Fruit fly (Drosophila melanogaster) whole organism, embryonic: ENCODE results near the gene CG32354.
A peak's percentile ranks its signal among the peaks of the same experiment; 100 is the strongest.

Experiments
- ATbp ChIP-seq: fragments of 200-800 bp; sonication (Bioruptor generic); optimal IDR thresholded peaks from 2 replicates; lab custom pipeline; 2017; ENCODE audit warnings: missing biosample characterization, mild to moderate bottlenecking, missing genetic modification characterization, missing genetic modification reagents
- Aef1 ChIP-seq: fragments of 200-800 bp; sonication (Bioruptor generic); IDR thresholded peaks from 3 replicates; pipeline ENCODE4 v1.3.6; 2022; ENCODE audit warnings: missing biosample characterization, missing genetic modification characterization
- Antp ChIP-seq: fragments of 200-800 bp; sonication (Bioruptor generic); optimal IDR thresholded peaks from 3 replicates; lab custom pipeline; 2016; ENCODE audit warnings: missing biosample characterization, missing genetic modification characterization
- Asciz ChIP-seq: fragments of 200-800 bp; sonication (Bioruptor generic); optimal IDR thresholded peaks from 2 replicates; lab custom pipeline; 2017; ENCODE audit warnings: missing biosample characterization, mild to moderate bottlenecking, missing genetic modification characterization, missing genetic modification reagents
- Bgb ChIP-seq: fragments of 200-800 bp; sonication (Bioruptor generic); IDR thresholded peaks from 2 replicates; pipeline ENCODE4 v1.3.6; 2022; ENCODE audit warnings: missing biosample characterization, missing genetic modification characterization; ENCODE audit not compliant: partially characterized antibody
- CG10209 ChIP-seq: fragments of 200-800 bp; sonication (Bioruptor generic); optimal IDR thresholded peaks from 3 replicates; lab custom pipeline; 2017; ENCODE audit warnings: missing biosample characterization, mild to moderate bottlenecking, missing genetic modification characterization, missing genetic modification reagents
- CG13123 ChIP-seq: fragments of 200-800 bp; sonication (Bioruptor generic); optimal IDR thresholded peaks from 2 replicates; lab custom pipeline; 2016; ENCODE audit warnings: missing biosample characterization, missing genetic modification characterization
- CG14860 ChIP-seq: fragments of 200-800 bp; sonication (Bioruptor generic); IDR thresholded peaks from 3 replicates; pipeline ENCODE4 v1.3.6; 2022; ENCODE audit warnings: missing biosample characterization, missing genetic modification characterization; ENCODE audit not compliant: partially characterized antibody
- CG16815 ChIP-seq: fragments of 200-800 bp; sonication (Bioruptor generic); optimal IDR thresholded peaks from 3 replicates; lab custom pipeline; 2017; ENCODE audit warnings: missing biosample characterization, mild to moderate bottlenecking, missing genetic modification characterization
- CG1832 ChIP-seq: fragments of 200-800 bp; sonication (Bioruptor generic); optimal IDR thresholded peaks from 2 replicates; lab custom pipeline; 2017; ENCODE audit warnings: missing biosample characterization, mild to moderate bottlenecking, missing genetic modification characterization, inconsistent platforms
- CG2712 ChIP-seq: fragments of 200-800 bp; optimal IDR thresholded peaks from 3 replicates; lab custom pipeline; 2019; ENCODE audit warnings: missing biosample characterization, mild to moderate bottlenecking, missing genetic modification characterization, moderate library complexity
- CG31388 ChIP-seq: fragments of 200-800 bp; sonication (Bioruptor generic); optimal IDR thresholded peaks from 2 replicates; lab custom pipeline; 2016; ENCODE audit warnings: missing biosample characterization, missing genetic modification characterization
- CG31441 ChIP-seq: fragments of 200-800 bp; sonication (Bioruptor generic); IDR thresholded peaks from 2 replicates; pipeline ENCODE4 v1.3.6; 2022; ENCODE audit warnings: missing biosample characterization, missing genetic modification characterization
- CG32772 ChIP-seq: fragments of 200-800 bp; sonication (Bioruptor generic); IDR thresholded peaks from 2 replicates; pipeline ENCODE4 v1.3.6; 2022; ENCODE audit warnings: missing biosample characterization, missing genetic modification characterization
- CG3281 ChIP-seq: fragments of 200-800 bp; sonication (Bioruptor generic); optimal IDR thresholded peaks from 3 replicates; lab custom pipeline; 2017; ENCODE audit warnings: missing biosample characterization, mild to moderate bottlenecking, missing genetic modification characterization
- CG33213 ChIP-seq: fragments of 200-800 bp; sonication (Bioruptor generic); optimal IDR thresholded peaks from 3 replicates; lab custom pipeline; 2016; ENCODE audit warnings: missing biosample characterization, missing genetic modification characterization
- CG3726 ChIP-seq: fragments of 200-800 bp; sonication (Bioruptor generic); IDR thresholded peaks from 3 replicates; pipeline ENCODE4, ENCODE4 v1.3.6; 2022; ENCODE audit warnings: missing biosample characterization, missing genetic modification characterization
- CG4730 ChIP-seq: fragments of 200-800 bp; sonication (Bioruptor generic); IDR thresholded peaks from 2 replicates; pipeline ENCODE4 v1.3.6; 2022; ENCODE audit warnings: missing biosample characterization, missing genetic modification characterization
- CG5245 ChIP-seq: fragments of 200-800 bp; sonication (Bioruptor generic); optimal IDR thresholded peaks from 3 replicates; lab custom pipeline; 2016; ENCODE audit warnings: missing biosample characterization, missing genetic modification characterization
- CG8359 ChIP-seq: fragments of 200-800 bp; sonication (Bioruptor generic); optimal IDR thresholded peaks from 2 replicates; lab custom pipeline; 2017; ENCODE audit warnings: missing biosample characterization, mild to moderate bottlenecking, missing genetic modification characterization, borderline replicate concordance
- Drgx ChIP-seq: fragments of 200-800 bp; sonication (Bioruptor generic); IDR thresholded peaks from 2 replicates; pipeline ENCODE4 v1.3.6; 2022; ENCODE audit warnings: missing biosample characterization, missing genetic modification characterization
- HLH54F ChIP-seq: fragments of 200-800 bp; sonication (Bioruptor generic); optimal IDR thresholded peaks from 3 replicates; lab custom pipeline; 2016; ENCODE audit warnings: missing biosample characterization, missing genetic modification characterization
- Hr39 ChIP-seq: fragments of >200 bp; optimal IDR thresholded peaks from 2 replicates; lab custom pipeline; 2017
- Lhr ChIP-seq: fragments of 200-800 bp; sonication (Bioruptor generic); optimal IDR thresholded peaks from 3 replicates; lab custom pipeline; 2017; ENCODE audit warnings: mild to moderate bottlenecking, missing biosample characterization, missing genetic modification reagents, missing genetic modification characterization
- Lim3 ChIP-seq: fragments of 200-800 bp; sonication (Bioruptor generic); IDR thresholded peaks from 2 replicates; pipeline ENCODE4 v1.3.6; 2022; ENCODE audit warnings: missing biosample characterization, missing genetic modification characterization
- Side ChIP-seq: fragments of 200-800 bp; sonication (Bioruptor generic); optimal IDR thresholded peaks from 2 replicates; lab custom pipeline; 2016; ENCODE audit warnings: missing biosample characterization, missing genetic modification characterization
- amos ChIP-seq: fragments of 200-800 bp; sonication (Bioruptor generic); IDR thresholded peaks from 2 replicates; pipeline ENCODE4 v1.3.6; 2022; ENCODE audit warnings: missing biosample characterization, missing genetic modification characterization; ENCODE audit not compliant: partially characterized antibody
- aop ChIP-seq: fragments of 200-800 bp; sonication (Bioruptor generic); IDR thresholded peaks from 2 replicates; pipeline ENCODE4 v1.3.6; 2022; ENCODE audit warnings: missing biosample characterization, missing genetic modification characterization
- bbx ChIP-seq: fragments of 200-800 bp; sonication (Bioruptor generic); IDR thresholded peaks from 2 replicates; pipeline ENCODE4 v1.3.6; 2022; ENCODE audit warnings: missing biosample characterization, missing genetic modification characterization; ENCODE audit not compliant: partially characterized antibody
- dmrt11E ChIP-seq: fragments of 200-800 bp; sonication (Bioruptor generic); optimal IDR thresholded peaks from 3 replicates; lab custom pipeline; 2018; ENCODE audit warnings: missing biosample characterization, mild to moderate bottlenecking, missing genetic modification characterization, moderate library complexity
- en ChIP-seq: fragments of 200-800 bp; sonication (Bioruptor generic); optimal IDR thresholded peaks from 2 replicates; lab custom pipeline; 2016; ENCODE audit warnings: missing biosample characterization, missing genetic modification characterization
- fd102C ChIP-seq: fragments of 200-800 bp; sonication (Bioruptor generic); optimal IDR thresholded peaks from 2 replicates; lab custom pipeline; 2018; ENCODE audit warnings: missing biosample characterization, mild to moderate bottlenecking, missing genetic modification characterization, moderate library complexity
- gt ChIP-seq: fragments of 200-800 bp; sonication (Bioruptor generic); IDR thresholded peaks from 2 replicates; pipeline ENCODE4 v1.3.6; 2022; ENCODE audit warnings: missing biosample characterization, missing genetic modification characterization
- her ChIP-seq: fragments of 200-800 bp; sonication (Bioruptor generic); optimal IDR thresholded peaks from 2 replicates; lab custom pipeline; 2016; ENCODE audit warnings: missing biosample characterization, missing genetic modification characterization
- jigr1 ChIP-seq: fragments of 200-800 bp; sonication (Bioruptor generic); IDR thresholded peaks from 3 replicates; pipeline ENCODE4 v1.3.6; 2022; ENCODE audit warnings: missing biosample characterization, missing genetic modification characterization
- lola ChIP-seq, 3 experiments: fragments of >200 bp in 2 of 3; fragments of 200-800 bp in 1 of 3; sonication (Bioruptor generic) in 1 of 3; optimal IDR thresholded peaks; 2 replicates each; lab custom pipeline; 2017 to 2019; ENCODE audit warnings: missing biosample characterization in 3 of 3, missing genetic modification characterization in 3 of 3, mild to moderate bottlenecking in 1 of 3, moderate library complexity in 1 of 3
- pfk ChIP-seq: fragments of 200-800 bp; sonication (Bioruptor generic); optimal IDR thresholded peaks from 2 replicates; lab custom pipeline; 2018; ENCODE audit warnings: missing biosample characterization, mild to moderate bottlenecking, missing genetic modification characterization, moderate library complexity
- pnt ChIP-seq: fragments of 200-800 bp; sonication (Bioruptor generic); optimal IDR thresholded peaks from 3 replicates; lab custom pipeline; 2016; ENCODE audit warnings: missing biosample characterization, missing genetic modification characterization
- ro ChIP-seq: fragments of 200-800 bp; sonication (Bioruptor generic); IDR thresholded peaks from 2 replicates; pipeline ENCODE4 v1.3.6; 2022; ENCODE audit warnings: missing biosample characterization, missing genetic modification characterization
- run ChIP-seq: fragments of 200-800 bp; sonication (Bioruptor generic); optimal IDR thresholded peaks from 3 replicates; lab custom pipeline; 2018; ENCODE audit warnings: missing biosample characterization, mild to moderate bottlenecking, missing genetic modification characterization
- seq ChIP-seq: fragments of 200-800 bp; sonication (Bioruptor generic); IDR thresholded peaks from 2 replicates; pipeline ENCODE4 v1.3.6; 2022; ENCODE audit warnings: missing biosample characterization, missing genetic modification characterization
- trem ChIP-seq: fragments of 200-800 bp; optimal IDR thresholded peaks from 3 replicates; lab custom pipeline; 2019; ENCODE audit warnings: missing biosample characterization, mild to moderate bottlenecking, missing genetic modification characterization, moderate library complexity
- trh ChIP-seq: fragments of 200-800 bp; sonication (Bioruptor generic); optimal IDR thresholded peaks from 2 replicates; lab custom pipeline; 2016; ENCODE audit warnings: missing biosample characterization, missing genetic modification characterization
- tx ChIP-seq: fragments of 200-800 bp; sonication (Bioruptor generic); optimal IDR thresholded peaks from 2 replicates; lab custom pipeline; 2016; ENCODE audit warnings: missing biosample characterization, missing genetic modification characterization
- unc-4 ChIP-seq: fragments of 200-800 bp; sonication (Bioruptor generic); IDR thresholded peaks from 2 replicates; pipeline ENCODE4 v1.3.6; 2022; ENCODE audit warnings: missing biosample characterization, missing genetic modification characterization; ENCODE audit not compliant: partially characterized antibody
- unpg ChIP-seq: fragments of 200-800 bp; sonication (Bioruptor generic); optimal IDR thresholded peaks from 3 replicates; lab custom pipeline; 2018; ENCODE audit warnings: missing biosample characterization, mild to moderate bottlenecking, missing genetic modification characterization, moderate library complexity
- zfh1 ChIP-seq: fragments of 200-800 bp; sonication (Bioruptor generic); IDR thresholded peaks from 3 replicates; pipeline ENCODE4 v1.3.6; 2022; ENCODE audit warnings: missing biosample characterization, missing genetic modification characterization
- zfh2 ChIP-seq: fragments of 200-800 bp; sonication (Bioruptor generic); optimal IDR thresholded peaks from 2 replicates; lab custom pipeline; 2016; ENCODE audit warnings: missing biosample characterization, missing genetic modification characterization

Gene CG32354

DNA sequence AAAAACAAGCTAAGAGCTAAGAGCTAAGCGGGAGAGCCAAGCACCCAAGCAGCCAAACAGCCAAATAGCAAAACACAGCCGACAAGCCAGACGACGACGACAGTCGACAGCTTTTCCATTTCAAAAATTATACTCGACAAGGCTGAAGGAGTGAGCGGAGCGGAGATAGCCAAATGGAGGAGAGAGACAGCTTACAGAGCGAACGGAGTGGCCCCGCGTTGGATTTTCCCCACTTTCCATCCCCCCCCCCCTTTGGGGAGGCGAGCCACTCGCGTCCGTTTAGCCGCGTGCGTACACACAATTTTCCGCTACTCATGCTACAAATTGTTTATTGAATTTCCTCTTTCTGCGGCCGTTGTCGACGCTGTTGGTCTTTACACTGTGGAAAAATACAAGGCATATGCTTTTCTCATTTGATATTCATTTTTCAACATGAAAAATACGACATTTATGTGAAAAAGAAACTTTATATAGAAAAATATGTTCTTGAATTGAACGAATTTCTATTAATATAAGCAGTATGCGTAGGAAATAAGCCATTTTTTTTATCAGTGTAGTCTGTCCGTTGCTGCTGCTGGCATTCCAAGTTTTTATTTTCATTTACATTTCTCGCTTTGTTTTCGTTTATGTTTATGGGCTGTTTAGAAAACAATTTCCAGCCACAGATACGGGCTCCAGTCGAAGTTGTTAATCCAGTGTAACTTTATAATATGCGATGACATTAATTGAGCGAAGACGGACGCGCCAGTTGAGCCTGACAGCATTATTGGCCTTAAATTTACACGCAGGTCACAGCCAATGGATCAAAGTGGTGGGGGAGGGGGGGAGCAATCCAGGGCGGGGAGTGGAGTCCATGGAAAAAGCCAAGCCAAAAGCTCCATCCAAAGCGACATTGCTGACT, 36.1 kb upstream of the CG32354 start (continued):
- TF ChIP-seq CG10209 (peak; percentile 98), Aef1 (GFP tag; lab: Robert Waterston, UW) (peak; percentile 95), en (GFP tag; lab: Kevin White, UChicago) (peak; percentile 97), her (GFP tag; lab: Kevin White, UChicago) (peak; percentile 93), aop (GFP tag; lab: Robert Waterston, UW) (peak; percentile 91), Antp (GFP tag; lab: Kevin White, UChicago) (peak; percentile 95), CG2712 (tag; lab: Kevin White, UChicago) (peak; percentile 99), Side (GFP tag; lab: Kevin White, UChicago) (peak; percentile 96), jigr1 (peak; percentile 96), trem (tag; lab: Kevin White, UChicago) (peak; percentile 97), CG32772 (GFP tag; lab: Robert Waterston, UW) (peak; percentile 98), CG33213 (GFP tag; lab: Kevin White, UChicago) (peak; percentile 97), amos (GFP tag; lab: Robert Waterston, UW) (peak; percentile 27; the same call in 1 of the 2 replicates), HLH54F (peak; percentile 95), CG14860 (no peak), lola (GFP tag; optimal IDR thresholded peaks at IDR 0.05; lab: Kevin White, UChicago) (peak in 1 of 3 experiments; percentile 99), CG16815 (peak; percentile 97), bbx (peak; percentile 51), CG3726 (GFP tag; lab: Robert Waterston, UW) (peak; percentile 98), CG3281 (GFP tag; lab: Kevin White, UChicago) (peak; percentile 97), ATbp (peak; percentile 99), pfk (GFP tag; lab: Kevin White, UChicago) (no peak), seq (peak; percentile 98), trh (GFP tag; lab: Kevin White, UChicago) (peak; percentile 98), CG31388 (GFP tag; lab: Kevin White, UChicago) (peak; percentile 96), gt (peak; percentile 96), Bgb (GFP tag; lab: Robert Waterston, UW) (peak; percentile 39; the same call in 1 of the 2 replicates), zfh2 (GFP tag; lab: Kevin White, UChicago) (peak; percentile 93), pnt (peak; percentile 97), run (peak; percentile 99), CG4730 (GFP tag; lab: Robert Waterston, UW) (peak; percentile 96), CG1832 (peak; percentile 68), Drgx (GFP tag; lab: Robert Waterston, UW) (peak; percentile 97), unpg (peak; percentile 99), tx (GFP tag; lab: Kevin White, UChicago) (peak; percentile 96), dmrt11E (tag; lab: Kevin White, UChicago) (peak; percentile 99), CG13123 (GFP tag; lab: Kevin White, UChicago) (peak; percentile 97), Lhr (GFP tag; lab: Kevin White, UChicago) (peak; percentile 97), ro (GFP tag; lab: Robert Waterston, UW) (peak; percentile 94), zfh1 (GFP tag; lab: Robert Waterston, UW) (peak; percentile 99), fd102C (GFP tag; lab: Kevin White, UChicago) (peak; percentile 88), Lim3 (GFP tag; lab: Robert Waterston, UW) (peak; percentile 93), CG8359 (GFP tag; lab: Kevin White, UChicago) (peak; percentile 95), Asciz (GFP tag; lab: Kevin White, UChicago) (peak; percentile 99), Hr39 (lab: Kevin White, UChicago) (no peak), CG31441 (GFP tag; lab: Robert Waterston, UW) (peak; percentile 99), unc-4 (GFP tag; lab: Robert Waterston, UW) (no peak), CG5245 (GFP tag; lab: Kevin White, UChicago) (peak; percentile 98)
